Fruit fly (Drosophila melanogaster) whole organism, embryonic: ENCODE data around the gene CG1951.

Experiments used
- CG10209 ChIP-seq: fragments of 200-800 bp; sonication (Bioruptor generic); optimal IDR thresholded peaks from 3 replicates; lab custom pipeline; 2017; ENCODE audit warnings: missing biosample characterization, mild to moderate bottlenecking, missing genetic modification characterization, missing genetic modification reagents
- CG10267 ChIP-seq: fragments of 200-800 bp; sonication (Bioruptor generic); optimal IDR thresholded peaks from 2 replicates; lab custom pipeline; 2018; ENCODE audit warnings: missing biosample characterization, mild to moderate bottlenecking, missing genetic modification characterization, moderate library complexity
- CG11560 ChIP-seq: fragments of 200-800 bp; sonication (Bioruptor generic); IDR thresholded peaks from 3 replicates; pipeline ENCODE4 v1.3.6; 2022; ENCODE audit warnings: missing biosample characterization, missing genetic modification characterization
- CG11723 ChIP-seq: fragments of 200-800 bp; sonication (Bioruptor generic); optimal IDR thresholded peaks from 2 replicates; lab custom pipeline; 2017; ENCODE audit warnings: missing biosample characterization, mild to moderate bottlenecking, missing genetic modification characterization
- CG12659 ChIP-seq: fragments of 200-800 bp; sonication (Bioruptor generic); optimal IDR thresholded peaks from 3 replicates; lab custom pipeline; 2017; ENCODE audit warnings: mild to moderate bottlenecking, missing biosample characterization, missing genetic modification reagents, missing genetic modification characterization
- CG13287 ChIP-seq: fragments of 200-800 bp; sonication (Bioruptor generic); IDR thresholded peaks from 2 replicates; pipeline ENCODE4 v1.3.6; 2022; ENCODE audit warnings: missing biosample characterization, missing genetic modification characterization; ENCODE audit not compliant: partially characterized antibody
- CG14860 ChIP-seq: fragments of 200-800 bp; sonication (Bioruptor generic); IDR thresholded peaks from 3 replicates; pipeline ENCODE4 v1.3.6; 2022; ENCODE audit warnings: missing biosample characterization, missing genetic modification characterization; ENCODE audit not compliant: partially characterized antibody
- CG15269 ChIP-seq: fragments of 200-800 bp; sonication (Bioruptor generic); optimal IDR thresholded peaks from 2 replicates; lab custom pipeline; 2018; ENCODE audit warnings: missing biosample characterization, mild to moderate bottlenecking, missing genetic modification characterization, moderate library complexity
- CG16815 ChIP-seq: fragments of 200-800 bp; sonication (Bioruptor generic); optimal IDR thresholded peaks from 3 replicates; lab custom pipeline; 2017; ENCODE audit warnings: missing biosample characterization, mild to moderate bottlenecking, missing genetic modification characterization
- CG17186 ChIP-seq: fragments of 200-800 bp; sonication (Bioruptor generic); optimal IDR thresholded peaks from 3 replicates; lab custom pipeline; 2017; ENCODE audit warnings: missing biosample characterization, missing genetic modification reagents, missing genetic modification characterization
- CG2116 ChIP-seq: fragments of 200-800 bp; sonication (Bioruptor generic); optimal IDR thresholded peaks from 3 replicates; lab custom pipeline; 2018; ENCODE audit warnings: missing biosample characterization, mild to moderate bottlenecking, missing genetic modification characterization
- CG2129 ChIP-seq: fragments of 200-800 bp; sonication (Bioruptor generic); IDR thresholded peaks from 2 replicates; pipeline ENCODE4 v1.3.6; 2022; ENCODE audit warnings: missing biosample characterization, missing genetic modification characterization; ENCODE audit not compliant: partially characterized antibody
- CG33213 ChIP-seq: fragments of 200-800 bp; sonication (Bioruptor generic); optimal IDR thresholded peaks from 3 replicates; lab custom pipeline; 2016; ENCODE audit warnings: missing biosample characterization, missing genetic modification characterization
- CG34224 ChIP-seq: fragments of 200-800 bp; sonication (Bioruptor generic); IDR thresholded peaks from 3 replicates; pipeline ENCODE4 v1.3.6; 2022; ENCODE audit warnings: missing biosample characterization, missing genetic modification characterization; ENCODE audit not compliant: partially characterized antibody
- CG34422 ChIP-seq: fragments of 200-800 bp; sonication (Bioruptor generic); IDR thresholded peaks from 3 replicates; pipeline ENCODE4 v1.3.6; 2022; ENCODE audit warnings: missing biosample characterization, missing genetic modification characterization
- CG4617 ChIP-seq: fragments of 200-800 bp; sonication (Bioruptor generic); optimal IDR thresholded peaks from 3 replicates; lab custom pipeline; 2016; ENCODE audit warnings: missing biosample characterization, missing genetic modification characterization, borderline replicate concordance
- CG8281 ChIP-seq: fragments of 200-800 bp; sonication (Bioruptor generic); optimal IDR thresholded peaks from 2 replicates; lab custom pipeline; 2018; ENCODE audit warnings: missing biosample characterization, mild to moderate bottlenecking, missing genetic modification characterization, moderate library complexity
- D ChIP-seq, 2 experiments: fragments of 200-800 bp in 1 of 2; fragments of >200 bp in 1 of 2; sonication (Bioruptor generic) in 1 of 2; optimal IDR thresholded peaks; 2 replicates in 1 of 2; 3 replicates in 1 of 2; lab custom pipeline; 2017; ENCODE audit warnings: mild to moderate bottlenecking in 1 of 2, missing biosample characterization in 1 of 2, missing genetic modification characterization in 1 of 2, missing genetic modification reagents in 1 of 2
- Doc3 ChIP-seq: fragments of 200-800 bp; sonication (Bioruptor generic); IDR thresholded peaks from 3 replicates; pipeline ENCODE4 v1.3.6; 2022; ENCODE audit warnings: missing biosample characterization, missing genetic modification characterization; ENCODE audit not compliant: partially characterized antibody
- Dp ChIP-seq: fragments of 200-800 bp; sonication (Bioruptor generic); optimal IDR thresholded peaks from 2 replicates; lab custom pipeline; 2018; ENCODE audit warnings: missing biosample characterization, mild to moderate bottlenecking, missing genetic modification characterization, moderate library complexity
- HmgD ChIP-seq: fragments of 200-800 bp; sonication (Bioruptor generic); optimal IDR thresholded peaks from 3 replicates; lab custom pipeline; 2016; ENCODE audit warnings: missing biosample characterization, missing genetic modification characterization
- Med ChIP-seq: fragments of 200-800 bp; sonication (Bioruptor generic); peaks from one replicate; lab custom pipeline; 2016; ENCODE audit warnings: missing biosample characterization, missing genetic modification characterization, mild to moderate bottlenecking, inconsistent platforms, moderate library complexity
- Sin3A ChIP-seq: fragments of >200 bp; optimal IDR thresholded peaks from 2 replicates; lab custom pipeline; 2018
- Sry-δ ChIP-seq: fragments of 200-800 bp; sonication (Bioruptor generic); optimal IDR thresholded peaks from 2 replicates; lab custom pipeline; 2016; ENCODE audit warnings: missing biosample characterization, missing genetic modification characterization
- amos ChIP-seq: fragments of 200-800 bp; sonication (Bioruptor generic); IDR thresholded peaks from 2 replicates; pipeline ENCODE4 v1.3.6; 2022; ENCODE audit warnings: missing biosample characterization, missing genetic modification characterization; ENCODE audit not compliant: partially characterized antibody
- bab2 ChIP-seq: fragments of 200-800 bp; sonication (Bioruptor generic); optimal IDR thresholded peaks from 2 replicates; lab custom pipeline; 2016; ENCODE audit warnings: missing biosample characterization, missing genetic modification characterization
- bbx ChIP-seq: fragments of 200-800 bp; sonication (Bioruptor generic); IDR thresholded peaks from 2 replicates; pipeline ENCODE4 v1.3.6; 2022; ENCODE audit warnings: missing biosample characterization, missing genetic modification characterization; ENCODE audit not compliant: partially characterized antibody
- cas ChIP-seq: fragments of 200-800 bp; sonication (Bioruptor generic); IDR thresholded peaks from 2 replicates; pipeline ENCODE4 v1.3.6; 2022; ENCODE audit warnings: missing biosample characterization, missing genetic modification characterization
- dm ChIP-seq: fragments of 200-800 bp; sonication (Bioruptor generic); optimal IDR thresholded peaks from 3 replicates; lab custom pipeline; 2016; ENCODE audit warnings: missing biosample characterization, missing genetic modification characterization
- gfzf ChIP-seq: fragments of 200-800 bp; sonication (Bioruptor generic); optimal IDR thresholded peaks from 2 replicates; lab custom pipeline; 2016; ENCODE audit warnings: missing biosample characterization, mild to moderate bottlenecking, missing genetic modification characterization, moderate library complexity
- gro ChIP-seq: fragments of 200-800 bp; sonication (Bioruptor generic); optimal IDR thresholded peaks from 2 replicates; lab custom pipeline; 2016; ENCODE audit warnings: missing biosample characterization, missing genetic modification characterization
- hb ChIP-seq: fragments of 200-800 bp; sonication (Bioruptor generic); IDR thresholded peaks from 3 replicates; pipeline ENCODE4 v1.3.6; 2022; ENCODE audit warnings: missing biosample characterization, missing genetic modification characterization; ENCODE audit not compliant: partially characterized antibody
- hbn ChIP-seq: fragments of 200-800 bp; sonication (Bioruptor generic); IDR thresholded peaks from 2 replicates; pipeline ENCODE4 v1.3.6; 2022; ENCODE audit warnings: missing biosample characterization, missing genetic modification characterization; ENCODE audit not compliant: partially characterized antibody
- insv ChIP-seq, 2 experiments: fragments of 200-800 bp; sonication (Bioruptor generic); optimal IDR thresholded peaks; 3 replicates each; lab custom pipeline; 2016 to 2018; ENCODE audit warnings: missing biosample characterization in 2 of 2, missing genetic modification characterization in 2 of 2
- inv ChIP-seq: fragments of 200-800 bp; sonication (Bioruptor generic); IDR thresholded peaks from 2 replicates; pipeline ENCODE4 v1.3.6; 2022; ENCODE audit warnings: missing biosample characterization, missing genetic modification characterization; ENCODE audit not compliant: partially characterized antibody
- knrl ChIP-seq: fragments of 200-800 bp; sonication (Bioruptor generic); IDR thresholded peaks from 3 replicates; pipeline ENCODE4 v1.3.6; 2022; ENCODE audit warnings: missing biosample characterization, missing genetic modification characterization; ENCODE audit not compliant: partially characterized antibody
- mld ChIP-seq: fragments of 200-800 bp; sonication (Bioruptor generic); IDR thresholded peaks from 3 replicates; pipeline ENCODE4 v1.3.6; 2022; ENCODE audit warnings: missing biosample characterization, missing genetic modification characterization; ENCODE audit not compliant: partially characterized antibody
- nerfin-2 ChIP-seq: fragments of 200-800 bp; sonication (Bioruptor generic); IDR thresholded peaks from 2 replicates; pipeline ENCODE4 v1.3.6; 2022; ENCODE audit warnings: missing biosample characterization, missing genetic modification characterization; ENCODE audit not compliant: partially characterized antibody
- nmo ChIP-seq: fragments of 200-800 bp; sonication (Bioruptor generic); optimal IDR thresholded peaks from 2 replicates; lab custom pipeline; 2018; ENCODE audit warnings: missing biosample characterization, mild to moderate bottlenecking, missing genetic modification characterization, moderate library complexity
- rib ChIP-seq: fragments of 200-800 bp; sonication (Bioruptor generic); IDR thresholded peaks from 2 replicates; pipeline ENCODE4 v1.3.6; 2022; ENCODE audit warnings: missing biosample characterization, missing genetic modification characterization
- sd ChIP-seq: fragments of 200-800 bp; sonication (Bioruptor generic); optimal IDR thresholded peaks from 3 replicates; lab custom pipeline; 2018; ENCODE audit warnings: missing biosample characterization, mild to moderate bottlenecking, missing genetic modification characterization, moderate library complexity
- sens ChIP-seq: fragments of 200-800 bp; sonication (Bioruptor generic); peaks from one replicate; lab custom pipeline; 2016; ENCODE audit warnings: missing biosample characterization, missing genetic modification characterization
- stwl ChIP-seq: fragments of 200-800 bp; sonication (Bioruptor generic); optimal IDR thresholded peaks from 3 replicates; lab custom pipeline; 2018; ENCODE audit warnings: missing biosample characterization, mild to moderate bottlenecking, missing genetic modification characterization, moderate library complexity
- ttk ChIP-seq: fragments of 200-800 bp; sonication (Bioruptor generic); IDR thresholded peaks from 2 replicates; pipeline ENCODE4 v2.1.2; 2022; ENCODE audit warnings: missing biosample characterization, missing genetic modification characterization
- vnd ChIP-seq: fragments of 200-800 bp; sonication (Bioruptor generic); IDR thresholded peaks from 3 replicates; pipeline ENCODE4 v1.3.6; 2022; ENCODE audit warnings: missing biosample characterization, missing genetic modification characterization; ENCODE audit not compliant: partially characterized antibody
- zen ChIP-seq: fragments of 200-800 bp; sonication (Bioruptor generic); optimal IDR thresholded peaks from 3 replicates; lab custom pipeline; 2018; ENCODE audit warnings: missing biosample characterization, mild to moderate bottlenecking, missing genetic modification characterization, moderate library complexity
- zen2 ChIP-seq: fragments of 200-800 bp; sonication (Bioruptor generic); IDR thresholded peaks from 3 replicates; pipeline ENCODE4 v1.3.6; 2022; ENCODE audit warnings: missing biosample characterization, missing genetic modification characterization; ENCODE audit not compliant: partially characterized antibody
- zf30C ChIP-seq: fragments of 200-800 bp; sonication (Bioruptor generic); optimal IDR thresholded peaks from 3 replicates; lab custom pipeline; 2018; ENCODE audit warnings: missing biosample characterization, mild to moderate bottlenecking, missing genetic modification characterization

The CG1951 gene

dm6 chr3R:29027122-29027521 lies at the start of gene CG1951, which contains the start of gene eIF4E6 (continued):
- TF ChIP-seq CG17186 (GFP tag; lab: Kevin White, UChicago) (peak; percentile 9), nerfin-2 (peak; percentile 93), gro (GFP tag; lab: Kevin White, UChicago) (peak; percentile 50), cas (GFP tag; lab: Robert Waterston, UW) (no peak), CG16815 (GFP tag; lab: Kevin White, UChicago) (no peak), nmo (GFP tag; lab: Kevin White, UChicago) (peak; percentile 9), CG10267 (tag; lab: Kevin White, UChicago) (peak; percentile 19), CG2116 (GFP tag; lab: Kevin White, UChicago) (peak; percentile 76), Doc3 (peak; percentile 95), CG12659 (GFP tag; lab: Kevin White, UChicago) (peak; percentile 59), stwl (tag; lab: Kevin White, UChicago) (peak; percentile 87), Sry-δ (GFP tag; lab: Kevin White, UChicago) (peak; percentile 94), CG15269 (tag; lab: Kevin White, UChicago) (no peak), mld (GFP tag; lab: Robert Waterston, UW) (peak; percentile 93), CG10209 (GFP tag; lab: Kevin White, UChicago) (no peak), CG13287 (peak; percentile 98), bab2 (GFP tag; lab: Kevin White, UChicago) (no peak), HmgD (GFP tag; lab: Kevin White, UChicago) (peak; percentile 28), CG34422 (GFP tag; lab: Robert Waterston, UW) (0 out of 3 replicates have a peak, but pooled peaks have one; percentile 12), rib (GFP tag; lab: Robert Waterston, UW) (no peak), gfzf (GFP tag; lab: Kevin White, UChicago) (peak; percentile 21), Med (GFP tag; lab: Kevin White, UChicago) (peak; percentile 86), Sin3A (lab: Kevin White, UChicago) (peak; percentile 31), sens (GFP tag; lab: Kevin White, UChicago) (no peak), CG11723 (no peak), zen2 (GFP tag; lab: Robert Waterston, UW) (peak; percentile 98), CG33213 (peak; percentile 26), vnd (GFP tag; lab: Robert Waterston, UW) (peak; percentile 93), Dp (GFP tag; lab: Kevin White, UChicago) (peak; percentile 37), CG11560 (tag; lab: Robert Waterston, UW) (no peak), insv (GFP tag; optimal IDR thresholded peaks at IDR 0.05; lab: Kevin White, UChicago) (peak in 1 of 2 experiments; percentile 12), CG14860 (GFP tag; lab: Robert Waterston, UW) (peak; percentile 95), dm (GFP tag; lab: Kevin White, UChicago) (peak; percentile 23), CG34224 (GFP tag; lab: Robert Waterston, UW) (peak; percentile 96), hbn (GFP tag; lab: Robert Waterston, UW) (peak; percentile 90), zf30C (GFP tag; lab: Kevin White, UChicago) (no peak), sd (tag; lab: Kevin White, UChicago) (peak; percentile 69), ttk (GFP tag; lab: Robert Waterston, UW) (no peak), CG4617 (GFP tag; lab: Kevin White, UChicago) (peak; percentile 90), D (optimal IDR thresholded peaks at IDR 0.05; lab: Kevin White, UChicago) (peak; percentile 32), D (GFP tag; optimal IDR thresholded peaks at IDR 0.05; lab: Kevin White, UChicago) (no peak), zen (tag; lab: Kevin White, UChicago) (peak; percentile 75), CG2129 (peak; percentile 79), knrl (GFP tag; lab: Robert Waterston, UW) (peak; percentile 95), amos (GFP tag; lab: Robert Waterston, UW) (peak; percentile 97), inv (GFP tag; lab: Robert Waterston, UW) (peak; percentile 93), CG8281 (tag; lab: Kevin White, UChicago) (peak; percentile 10), bbx (peak; percentile 98), hb (GFP tag; lab: Robert Waterston, UW) (peak; percentile 92)
